Worm (Caenorhabditis elegans) whole organism, mixed stage, embryonic: ENCODE results near the gene ppk-2.
"Not testable (repeated sequence)": the region's sequence is repeated elsewhere in the genome, so short reads cannot be mapped to it uniquely, and the experiment has no call there.

Experiments used
- bed-3 ChIP-seq: fragments of 200-800 bp; sonication (Bioruptor generic); optimal IDR thresholded peaks from 3 replicates; lab custom pipeline; 2018; ENCODE audit warnings: mild to moderate bottlenecking, missing genetic modification characterization, moderate library complexity, missing compliant biosample characterization
- ces-1 ChIP-seq: fragments of 150-350 bp; optimal IDR thresholded peaks from 2 replicates; lab custom pipeline; 2014; ENCODE audit warnings: missing biosample characterization, missing genetic modification reagents, missing genetic modification characterization
- lin-13 ChIP-seq: fragments of 150-350 bp; optimal IDR thresholded peaks from 2 replicates; lab custom pipeline; 2014; ENCODE audit warnings: missing biosample characterization, missing genetic modification characterization
- lin-32 ChIP-seq: fragments of 200-800 bp; sonication (Bioruptor generic); optimal IDR thresholded peaks from 2 replicates; lab custom pipeline; 2018; ENCODE audit warnings: mild to moderate bottlenecking, missing genetic modification characterization, missing compliant biosample characterization
- lsy-2 ChIP-seq: fragments of 150-350 bp; optimal IDR thresholded peaks from 2 replicates; lab custom pipeline; 2014; ENCODE audit warnings: missing biosample characterization, missing genetic modification characterization
- mab-5 ChIP-seq: fragments of 150-350 bp; optimal IDR thresholded peaks from 2 replicates; lab custom pipeline; 2014; ENCODE audit warnings: missing biosample characterization, missing genetic modification characterization
- nhr-12 ChIP-seq: fragments of 150-350 bp; optimal IDR thresholded peaks from 2 replicates; lab custom pipeline; 2014; ENCODE audit warnings: missing biosample characterization, missing genetic modification characterization
- nhr-28 ChIP-seq: fragments of 150-350 bp; optimal IDR thresholded peaks from 2 replicates; lab custom pipeline; 2014; ENCODE audit warnings: missing biosample characterization, missing genetic modification characterization
- pha-4 ChIP-seq: fragments of 150-350 bp; optimal IDR thresholded peaks from 2 replicates; lab custom pipeline; 2018; ENCODE audit warnings: missing biosample characterization, missing genetic modification reagents, missing genetic modification characterization
- sptf-1 ChIP-seq: sonication (generic microtip); optimal IDR thresholded peaks from 2 replicates; lab custom pipeline; 2017; ENCODE audit warnings: mild to moderate bottlenecking, missing genetic modification characterization, moderate library complexity, missing compliant biosample characterization
- unc-120 ChIP-seq: sonication (generic microtip); optimal IDR thresholded peaks from 2 replicates; lab custom pipeline; 2017; ENCODE audit warnings: missing genetic modification characterization, missing compliant biosample characterization; ENCODE audit not compliant: poor library complexity, severe bottlenecking
- unc-62 ChIP-seq: fragments of 150-350 bp; optimal IDR thresholded peaks from 2 replicates; lab custom pipeline; 2014; ENCODE audit warnings: missing biosample characterization, missing genetic modification reagents, missing genetic modification characterization
- ztf-11 ChIP-seq: fragments of 150-350 bp; optimal IDR thresholded peaks from 2 replicates; lab custom pipeline; 2014; ENCODE audit warnings: missing biosample characterization, missing genetic modification characterization

DNA sequence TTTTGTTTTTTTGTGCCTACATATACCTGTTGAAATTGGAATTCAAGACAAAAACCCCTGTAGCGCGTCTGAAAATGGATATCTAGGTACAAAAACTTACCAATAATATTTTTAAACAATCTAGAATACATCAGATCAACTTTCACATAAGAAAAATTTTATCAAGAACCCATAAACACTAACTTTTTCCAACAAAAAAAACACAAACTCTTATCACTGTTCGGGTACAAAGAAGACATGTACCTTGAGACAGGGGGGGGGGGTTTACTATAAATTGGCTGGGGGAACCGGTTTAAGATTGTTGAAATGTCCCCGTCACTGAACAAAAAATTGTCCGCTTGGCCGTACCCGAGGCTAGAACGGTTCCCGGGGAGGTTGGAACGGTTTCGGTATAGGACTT is 19.6 kb upstream of the ppk-2 start, which contains the start of gene cpt-3:
- TF ChIP-seq ces-1 (GFP tag; lab: Kevin White, UChicago); lin-13 (tag; lab: Kevin White, UChicago); unc-120 (tag; lab: Kevin White, UChicago); nhr-12 (tag; lab: Kevin White, UChicago); mab-5 (tag; lab: Kevin White, UChicago); pha-4; lsy-2 (tag; lab: Kevin White, UChicago); bed-3 (GFP tag; lab: Kevin White, UChicago); lin-32 (GFP tag; lab: Kevin White, UChicago); unc-62; nhr-28 (tag; lab: Kevin White, UChicago); sptf-1; ztf-11: not testable (repeated sequence)
